Worm (Caenorhabditis elegans) whole organism, young adult: ENCODE results near the gene atg-7.
A peak's percentile ranks its signal among the peaks of the same experiment; 100 is the strongest.

ENCODE experiments used
- B0019.2 ChIP-seq: fragments of 200-800 bp; sonication (Bioruptor generic); conservative IDR thresholded peaks from 2 replicates; pipeline ENCODE4 v1.3.6; 2022; ENCODE audit warnings: missing genetic modification reagents, missing genetic modification characterization, missing compliant biosample characterization
- B0336.3 ChIP-seq: fragments of 200-800 bp; sonication (Bioruptor generic); IDR thresholded peaks from 2 replicates; pipeline ENCODE4 v1.3.6; 2022; ENCODE audit warnings: missing genetic modification characterization, missing compliant biosample characterization
- D2030.7 ChIP-seq: fragments of 200-800 bp; sonication (Bioruptor generic); IDR thresholded peaks from 2 replicates; pipeline ENCODE4 v1.3.6; 2022; ENCODE audit warnings: missing genetic modification reagents, missing genetic modification characterization, missing compliant biosample characterization
- F23B12.7 ChIP-seq: sonication (generic microtip); optimal IDR thresholded peaks from 2 replicates; lab custom pipeline; 2017; ENCODE audit warnings: missing genetic modification characterization, mild to moderate bottlenecking, missing compliant biosample characterization, antibody characterized with exemption, moderate library complexity; ENCODE audit not compliant: insufficient read depth
- F33H1.4 ChIP-seq: fragments of 200-800 bp; sonication (Bioruptor generic); IDR thresholded peaks from 2 replicates; pipeline ENCODE4 v1.3.6; 2022; ENCODE audit warnings: missing genetic modification reagents, missing genetic modification characterization, missing compliant biosample characterization
- F52B5.7 ChIP-seq: sonication (generic microtip); optimal IDR thresholded peaks from 2 replicates; lab custom pipeline; 2016; ENCODE audit warnings: mild to moderate bottlenecking, missing genetic modification characterization, missing compliant biosample characterization
- Y56A3A.18 ChIP-seq: fragments of 200-800 bp; sonication (Bioruptor generic); IDR thresholded peaks from 2 replicates; pipeline ENCODE4 v1.3.6; 2022; ENCODE audit warnings: missing genetic modification reagents, missing genetic modification characterization, missing compliant biosample characterization
- Y79H2A.3 ChIP-seq: fragments of 200-800 bp; sonication (Bioruptor generic); conservative IDR thresholded peaks from 2 replicates; pipeline ENCODE4 v1.3.6; 2022; ENCODE audit warnings: missing genetic modification reagents, missing genetic modification characterization, missing compliant biosample characterization
- akir-1 ChIP-seq: fragments of 200-800 bp; sonication (Bioruptor generic); optimal IDR thresholded peaks from 2 replicates; lab custom pipeline; 2018; ENCODE audit warnings: mild to moderate bottlenecking, missing genetic modification characterization, moderate library complexity, missing compliant biosample characterization
- ama-1 ChIP-seq, 3 experiments: fragments of 150-350 bp in 1 of 3; sonication (generic microtip) in 2 of 3; optimal IDR thresholded peaks; 2 replicates each; lab custom pipeline; 2014 to 2018; ENCODE audit warnings: missing biosample characterization in 2 of 3, missing genetic modification characterization in 2 of 3, missing genetic modification reagents in 2 of 3
- attf-5 ChIP-seq: fragments of 200-800 bp; sonication (Bioruptor generic); optimal IDR thresholded peaks from 2 replicates; lab custom pipeline; 2018; ENCODE audit warnings: mild to moderate bottlenecking, missing genetic modification characterization, missing compliant biosample characterization
- bed-1 ChIP-seq: fragments of 200-800 bp; sonication (Bioruptor generic); IDR thresholded peaks from 2 replicates; pipeline ENCODE4 v1.3.6; 2022; ENCODE audit warnings: missing genetic modification reagents, missing genetic modification characterization, missing compliant biosample characterization
- ccch-3 ChIP-seq: fragments of 200-800 bp; sonication (Bioruptor generic); optimal IDR thresholded peaks from 2 replicates; lab custom pipeline; 2018; ENCODE audit warnings: mild to moderate bottlenecking, missing genetic modification characterization, missing compliant biosample characterization
- ceh-100 ChIP-seq: fragments of 200-800 bp; sonication (Bioruptor generic); IDR thresholded peaks from 2 replicates; pipeline ENCODE4 v1.3.6; 2022; ENCODE audit warnings: missing genetic modification reagents, missing genetic modification characterization, missing compliant biosample characterization
- ceh-27 ChIP-seq: fragments of 200-800 bp; sonication (Bioruptor generic); optimal IDR thresholded peaks from 2 replicates; lab custom pipeline; 2018; ENCODE audit warnings: mild to moderate bottlenecking, missing genetic modification characterization, moderate library complexity, missing compliant biosample characterization
- ceh-40 ChIP-seq: fragments of 200-800 bp; sonication (Bioruptor generic); IDR thresholded peaks from 2 replicates; pipeline ENCODE4 v1.3.6; 2022; ENCODE audit warnings: missing genetic modification characterization, missing compliant biosample characterization
- dpl-1 ChIP-seq: fragments of 150-350 bp; optimal IDR thresholded peaks from 2 replicates; lab custom pipeline; 2014; ENCODE audit warnings: missing biosample characterization, missing genetic modification reagents, missing genetic modification characterization
- egl-18 ChIP-seq: fragments of 200-800 bp; sonication (Bioruptor generic); IDR thresholded peaks from 2 replicates; pipeline ENCODE4 v1.3.6; 2022; ENCODE audit warnings: missing genetic modification reagents, missing genetic modification characterization, missing compliant biosample characterization
- egl-44 ChIP-seq: fragments of 200-800 bp; sonication (Bioruptor generic); IDR thresholded peaks from 2 replicates; pipeline ENCODE4 v1.3.6; 2022; ENCODE audit warnings: missing genetic modification reagents, missing genetic modification characterization, missing compliant biosample characterization
- fkh-3 ChIP-seq: sonication (generic microtip); optimal IDR thresholded peaks from 2 replicates; lab custom pipeline; 2016; ENCODE audit warnings: mild to moderate bottlenecking, missing genetic modification characterization, missing compliant biosample characterization
- hlh-12 ChIP-seq: sonication (generic microtip); optimal IDR thresholded peaks from 2 replicates; lab custom pipeline; 2016; ENCODE audit warnings: missing genetic modification characterization, missing compliant biosample characterization
- hmg-1.2 ChIP-seq: fragments of 200-800 bp; sonication (Bioruptor generic); IDR thresholded peaks from 2 replicates; pipeline ENCODE4 v1.3.6; 2022; ENCODE audit warnings: missing genetic modification reagents, missing genetic modification characterization, missing compliant biosample characterization
- lir-1 ChIP-seq: fragments of 200-800 bp; sonication (Bioruptor generic); conservative IDR thresholded peaks from 2 replicates; pipeline ENCODE4 v1.3.6; 2022; ENCODE audit warnings: missing genetic modification reagents, missing genetic modification characterization, missing compliant biosample characterization
- lsl-1 ChIP-seq: fragments of 200-800 bp; sonication (Bioruptor generic); optimal IDR thresholded peaks from 2 replicates; lab custom pipeline; 2018; ENCODE audit warnings: mild to moderate bottlenecking, missing genetic modification characterization, moderate library complexity, missing compliant biosample characterization
- lsy-27 ChIP-seq: sonication (generic microtip); optimal IDR thresholded peaks from 2 replicates; lab custom pipeline; 2017; ENCODE audit warnings: missing genetic modification characterization, mild to moderate bottlenecking, missing compliant biosample characterization, antibody characterized with exemption, missing genotype, borderline replicate concordance; ENCODE audit not compliant: insufficient read depth
- madf-3 ChIP-seq: fragments of 200-800 bp; sonication (Bioruptor generic); IDR thresholded peaks from 2 replicates; pipeline ENCODE4 v1.3.6; 2022; ENCODE audit warnings: missing genetic modification reagents, missing genetic modification characterization, missing compliant biosample characterization
- madf-6 ChIP-seq: fragments of 200-800 bp; sonication (Bioruptor generic); IDR thresholded peaks from 2 replicates; pipeline ENCODE4 v1.3.6; 2022; ENCODE audit warnings: missing genetic modification reagents, missing genetic modification characterization, missing compliant biosample characterization
- madf-8 ChIP-seq: fragments of 200-800 bp; sonication (Bioruptor generic); conservative IDR thresholded peaks from 2 replicates; pipeline ENCODE4 v1.3.6; 2022; ENCODE audit warnings: missing genetic modification reagents, missing genetic modification characterization, missing compliant biosample characterization
- mcd-1 ChIP-seq: fragments of 200-800 bp; sonication (Bioruptor generic); IDR thresholded peaks from 2 replicates; pipeline ENCODE4 v1.3.6; 2022; ENCODE audit warnings: missing genetic modification reagents, missing genetic modification characterization, missing compliant biosample characterization
- nfya-1 ChIP-seq: sonication (generic microtip); optimal IDR thresholded peaks from 2 replicates; lab custom pipeline; 2017; ENCODE audit warnings: antibody characterized with exemption, missing compliant biosample characterization, missing genetic modification characterization, borderline replicate concordance; ENCODE audit not compliant: insufficient read depth
- nhr-120 ChIP-seq: fragments of 200-800 bp; sonication (Bioruptor generic); IDR thresholded peaks from 2 replicates; pipeline ENCODE4 v1.3.6; 2022; ENCODE audit warnings: missing genetic modification characterization, missing compliant biosample characterization
- nhr-27 ChIP-seq: fragments of 200-800 bp; sonication (Bioruptor generic); optimal IDR thresholded peaks from 2 replicates; lab custom pipeline; 2018; ENCODE audit warnings: mild to moderate bottlenecking, missing genetic modification characterization, moderate library complexity, missing compliant biosample characterization
- pbrm-1 ChIP-seq: fragments of 200-800 bp; sonication (Bioruptor generic); IDR thresholded peaks from 2 replicates; pipeline ENCODE4 v1.3.6; 2022; ENCODE audit warnings: missing genetic modification reagents, missing genetic modification characterization, missing compliant biosample characterization
- rcor-1 ChIP-seq: fragments of 200-800 bp; sonication (Bioruptor generic); IDR thresholded peaks from 2 replicates; pipeline ENCODE4 v1.3.6; 2022; ENCODE audit warnings: missing genetic modification reagents, missing genetic modification characterization, missing compliant biosample characterization
- snpc-1.3 ChIP-seq: sonication (generic microtip); optimal IDR thresholded peaks from 2 replicates; lab custom pipeline; 2017; ENCODE audit warnings: missing genetic modification characterization, mild to moderate bottlenecking, missing compliant biosample characterization, antibody characterized with exemption, moderate library complexity, missing genotype, missing genetic modification reagents; ENCODE audit not compliant: insufficient read depth
- snpc-3.4 ChIP-seq: sonication (generic microtip); optimal IDR thresholded peaks from 2 replicates; lab custom pipeline; 2017; ENCODE audit warnings: missing genetic modification characterization, mild to moderate bottlenecking, missing compliant biosample characterization, antibody characterized with exemption, moderate library complexity, missing genotype, missing genetic modification reagents
- tbx-9 ChIP-seq: sonication (generic microtip); optimal IDR thresholded peaks from 2 replicates; lab custom pipeline; 2016; ENCODE audit warnings: borderline replicate concordance, missing genetic modification characterization, inconsistent platforms, missing compliant biosample characterization
- ztf-22 ChIP-seq: fragments of 200-800 bp; sonication (Bioruptor generic); optimal IDR thresholded peaks from 2 replicates; lab custom pipeline; 2018; ENCODE audit warnings: mild to moderate bottlenecking, missing genetic modification characterization, moderate library complexity, missing compliant biosample characterization
- ztf-3 ChIP-seq: fragments of 200-800 bp; sonication (Bioruptor generic); optimal IDR thresholded peaks from 2 replicates; lab custom pipeline; 2018; ENCODE audit warnings: mild to moderate bottlenecking, missing genetic modification characterization, missing compliant biosample characterization

atg-7 gene

DNA sequence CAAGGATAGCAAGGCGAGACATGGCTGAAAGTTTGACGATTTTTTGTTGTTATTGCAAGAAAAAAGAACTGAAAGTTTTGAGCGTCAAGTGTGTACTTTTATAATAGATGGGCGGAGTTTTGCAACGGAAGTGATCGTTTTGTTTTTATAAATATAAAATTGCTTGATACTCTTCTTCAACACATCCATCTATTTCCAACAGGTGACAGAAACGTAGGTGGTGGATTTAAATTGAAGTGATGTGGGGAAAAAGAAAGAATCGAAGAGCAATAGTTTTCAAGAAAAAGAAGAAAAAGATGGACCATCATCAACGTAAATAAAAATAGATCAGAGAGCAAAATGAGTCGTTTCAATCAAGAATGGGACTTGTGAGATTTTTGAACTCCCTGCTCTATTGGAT, 13.9 kb downstream of the atg-7 start, which contains the start of gene ttr-17:
ttr-17 (minus strand) TSS at position 24 of the 400 bp plus-strand sequence.
- TF ChIP-seq ceh-40 (GFP tag; lab: Robert Waterston, UW) (no peak), nfya-1 (tag; lab: Kevin White, UChicago) (no peak), tbx-9 (tag; lab: Kevin White, UChicago) (no peak), ceh-100 (GFP tag; lab: Robert Waterston, UW) (no peak)

DNA sequence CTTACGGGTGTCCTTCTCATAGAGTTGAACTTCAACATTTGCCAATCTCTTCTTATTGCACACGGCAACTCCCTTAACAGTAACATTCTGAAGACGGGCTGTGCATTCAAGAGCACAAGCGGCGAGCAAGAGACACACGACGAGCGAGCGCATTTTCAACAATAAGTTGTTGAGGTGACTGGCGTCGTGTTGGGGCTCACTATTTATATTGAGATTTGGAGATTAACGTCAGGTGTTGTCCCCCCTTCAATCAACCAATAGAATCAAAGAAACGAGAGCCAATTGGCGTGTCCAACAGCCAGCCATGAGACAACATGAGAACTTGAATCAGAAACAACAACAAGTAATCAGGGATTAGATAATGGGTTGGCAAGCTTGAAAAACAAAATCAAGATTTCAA, 16.9 kb downstream of the atg-7 start, which contains the start of gene ttr-16:
ttr-16 (minus strand) TSS at position 176 of the 400 bp plus-strand sequence.
- TF ChIP-seq ama-1 (optimal IDR thresholded peaks at IDR 0.05; lab: Kevin White, UChicago) = no peak
- TF ChIP-seq ama-1 (GFP tag; optimal IDR thresholded peaks at IDR 0.05; lab: Kevin White, UChicago) = no peak
- TF ChIP-seq akir-1 (GFP tag; lab: Kevin White, UChicago) = no peak
- TF ChIP-seq B0019.2 (GFP tag; lab: Robert Waterston, UW) = no peak
- TF ChIP-seq nhr-120 (GFP tag; lab: Robert Waterston, UW) = no peak
- TF ChIP-seq pbrm-1 (GFP tag; lab: Robert Waterston, UW) = no peak
- TF ChIP-seq snpc-3.4 = no peak
- no peak for TF ChIP-seq lir-1 (GFP tag; lab: Robert Waterston, UW)
- no peak for TF ChIP-seq snpc-1.3 (tag; lab: Kevin White, UChicago)
- no peak for TF ChIP-seq fkh-3 (tag; lab: Kevin White, UChicago)
- TF ChIP-seq Y79H2A.3 (GFP tag; lab: Robert Waterston, UW) = no peak
- no peak for TF ChIP-seq dpl-1 (GFP tag; lab: Kevin White, UChicago)
- no peak for TF ChIP-seq lsy-27 (tag; lab: Kevin White, UChicago)
- TF ChIP-seq Y56A3A.18 = no peak
- TF ChIP-seq egl-18 (GFP tag; lab: Robert Waterston, UW) = no peak
- TF ChIP-seq ceh-27 (GFP tag; lab: Kevin White, UChicago) = no peak
- no peak for TF ChIP-seq hlh-12 (tag; lab: Kevin White, UChicago)
- no peak for TF ChIP-seq ztf-3

DNA sequence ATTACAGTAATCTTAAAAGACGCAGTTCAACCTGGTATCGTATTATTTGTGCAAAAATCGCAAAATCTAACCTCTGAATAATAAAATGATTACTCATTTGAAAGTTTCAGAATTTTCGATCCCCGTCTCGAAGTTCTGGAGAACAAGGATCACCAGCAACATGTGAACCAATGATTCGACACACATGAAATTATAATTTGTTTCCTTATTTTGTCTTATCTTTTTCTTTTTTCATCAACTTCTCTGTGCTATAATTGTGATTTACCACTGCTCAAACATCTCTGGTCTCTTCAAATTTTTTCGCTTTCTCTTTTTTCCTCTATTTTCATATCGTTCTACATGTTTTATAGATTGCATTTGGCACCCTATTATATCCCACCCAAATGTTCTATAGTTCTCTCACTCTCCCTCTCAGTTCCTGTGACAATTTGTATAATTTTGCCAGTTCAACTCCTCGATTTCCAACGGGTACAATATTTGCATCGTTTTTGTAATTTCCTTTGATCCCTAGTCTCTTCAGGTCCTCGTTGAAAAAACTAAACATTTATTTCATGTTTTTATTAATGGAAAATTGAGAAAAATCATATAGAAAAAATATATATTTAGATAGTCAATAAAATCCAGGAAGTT, 17.8 kb downstream of the atg-7 start:
- TF ChIP-seq madf-3 (GFP tag; lab: Robert Waterston, UW) = 0 out of 2 replicates have a peak, but pooled peaks have one; percentile 3
- no peak for TF ChIP-seq ccch-3 (GFP tag; lab: Kevin White, UChicago)

DNA sequence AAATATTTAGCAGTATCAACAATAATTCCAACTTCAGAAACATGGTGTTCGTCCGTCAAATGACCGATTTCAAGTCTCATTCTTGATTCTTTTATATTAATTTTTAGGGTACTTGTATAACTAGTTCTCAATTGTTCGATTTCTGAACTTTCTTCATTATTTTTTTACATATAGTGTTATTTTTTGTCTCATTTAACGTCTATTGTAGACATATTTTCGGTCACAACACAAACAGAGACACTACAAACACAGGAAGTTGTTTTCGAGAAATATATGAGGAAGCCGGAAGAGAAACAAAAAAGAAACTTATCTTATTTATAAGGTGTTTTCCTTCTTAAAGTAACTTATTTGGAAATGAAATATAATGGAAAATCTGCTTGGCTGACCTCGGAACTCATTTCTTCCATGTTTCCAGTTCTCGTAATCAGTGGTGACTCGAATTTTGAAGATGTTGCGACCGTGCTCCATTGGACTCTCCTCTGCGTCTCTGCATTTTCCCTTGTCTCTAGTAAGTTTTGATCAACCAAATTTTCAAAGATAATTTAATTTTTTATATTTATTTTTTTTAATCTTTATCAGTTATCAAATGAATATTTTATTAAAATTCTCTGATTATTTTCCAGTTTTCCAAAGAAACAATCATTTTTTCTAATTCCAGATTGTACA, 27.1 kb downstream of the atg-7 start, which contains the start of the genes F36H1.12 and lin-3:
F36H1.12 (minus strand) TSS at position 51 of the 666 bp plus-strand sequence.
lin-3 (plus strand) TSS at position 657 of the 666 bp plus-strand sequence.
- peak; percentile 91 for TF ChIP-seq hmg-1.2 (GFP tag; lab: Robert Waterston, UW)
- TF ChIP-seq B0336.3 = no peak
- TF ChIP-seq madf-6 = peak; percentile 56; the same call in 1 of the 2 replicates
- peak; percentile 20; the same call in 1 of the 2 replicates for TF ChIP-seq madf-8 (GFP tag; lab: Robert Waterston, UW)
- TF ChIP-seq attf-5 (GFP tag; lab: Kevin White, UChicago) = no peak
- no peak for TF ChIP-seq ztf-22 (GFP tag; lab: Kevin White, UChicago)
- TF ChIP-seq F33H1.4 (GFP tag; lab: Robert Waterston, UW) = peak; percentile 51; the same call in 1 of the 2 replicates
- TF ChIP-seq hlh-12 (tag; lab: Kevin White, UChicago) = no peak
- TF ChIP-seq nhr-27 = no peak
- TF ChIP-seq lsl-1 (GFP tag; lab: Kevin White, UChicago) = peak; percentile 60
- peak; percentile 93 for TF ChIP-seq ceh-100 (GFP tag; lab: Robert Waterston, UW)
- peak; percentile 73 for TF ChIP-seq mcd-1 (GFP tag; lab: Robert Waterston, UW)
- peak; percentile 53; the same call in 1 of the 2 replicates for TF ChIP-seq D2030.7 (GFP tag; lab: Robert Waterston, UW)
- TF ChIP-seq F23B12.7 (tag; lab: Kevin White, UChicago) = no peak
- no peak for TF ChIP-seq F52B5.7 (tag; lab: Kevin White, UChicago)
- TF ChIP-seq egl-44 (GFP tag; lab: Robert Waterston, UW) = no peak
- TF ChIP-seq ccch-3 (GFP tag; lab: Kevin White, UChicago) = no peak
- no peak for TF ChIP-seq bed-1 (GFP tag; lab: Robert Waterston, UW)
- 0 out of 2 replicates have a peak, but pooled peaks have one; percentile 25 for TF ChIP-seq rcor-1
